Fruit fly (Drosophila melanogaster): ENCODE data around the gene BicD.

The BicD gene

dm6 chr2L:17429788-17430587, 43.0 kb downstream of the BicD start (continued):
- TF ChIP-seq Atf-2 (GFP tag; optimal IDR thresholded peaks at IDR 0.05), result peak; percentile 53
- TF ChIP-seq dm (GFP tag; optimal IDR thresholded peaks at IDR 0.05), result no peak
- TF ChIP-seq CG15011 (GFP tag; optimal IDR thresholded peaks at IDR 0.05), result peak; percentile 92
- peak; percentile 93 for TF ChIP-seq CG6683 (GFP tag; optimal IDR thresholded peaks at IDR 0.05)
- TF ChIP-seq ci (GFP tag; IDR thresholded peaks at IDR 0.05), result peak; percentile 83; the same call in 2 of the 3 replicates
- TF ChIP-seq CG43689 (GFP tag; IDR thresholded peaks at IDR 0.05), result peak; percentile 87
- no peak for TF ChIP-seq bigmax (GFP tag; optimal IDR thresholded peaks at IDR 0.05)
- TF ChIP-seq CG3847 (GFP tag; IDR thresholded peaks at IDR 0.05), result peak; percentile 85
- peak; percentile 7 for TF ChIP-seq ab (GFP tag; optimal IDR thresholded peaks at IDR 0.05)
- no peak; the same call in 1 of the 2 replicates for TF ChIP-seq ham (GFP tag; IDR thresholded peaks at IDR 0.05)
- TF ChIP-seq Dek (tag; optimal IDR thresholded peaks at IDR 0.05), result peak; percentile 95
- TF ChIP-seq Dip3 (GFP tag; optimal IDR thresholded peaks at IDR 0.05), result peak; percentile 72
- no peak for TF ChIP-seq CG8478 (optimal IDR thresholded peaks at IDR 0.05)
- peak; percentile 95 for TF ChIP-seq CG18599 (GFP tag; optimal IDR thresholded peaks at IDR 0.05)
- no peak for TF ChIP-seq Opbp (GFP tag; IDR thresholded peaks at IDR 0.05; ENCODE audit: partially characterized antibody)
- TF ChIP-seq CG2889 (GFP tag; IDR thresholded peaks at IDR 0.05), result peak; percentile 76; the same call in 2 of the 3 replicates
- TF ChIP-seq CG13424 (tag; optimal IDR thresholded peaks at IDR 0.05), result peak; percentile 99
- no peak for TF ChIP-seq lov (optimal IDR thresholded peaks at IDR 0.05)
- TF ChIP-seq lov (GFP tag; IDR thresholded peaks at IDR 0.05), result no peak
- TF ChIP-seq pzg (GFP tag; optimal IDR thresholded peaks at IDR 0.05), result no peak
- no peak for TF ChIP-seq CG33213 (GFP tag; optimal IDR thresholded peaks at IDR 0.05)
- peak; percentile 48 for TF ChIP-seq GATAe (GFP tag; conservative IDR thresholded peaks at IDR 0.05)
- peak; percentile 95 for TF ChIP-seq kah (GFP tag; optimal IDR thresholded peaks at IDR 0.05)
- TF ChIP-seq ara (GFP tag; IDR thresholded peaks at IDR 0.05), result peak; percentile 84; the same call in 1 of the 2 replicates
- peak; percentile 52 to 93 for TF ChIP-seq dpn (GFP tag; optimal IDR thresholded peaks at IDR 0.05)
- TF ChIP-seq CG7556 (GFP tag; optimal IDR thresholded peaks at IDR 0.05), result peak; percentile 98
- TF ChIP-seq zen2 (GFP tag; IDR thresholded peaks at IDR 0.05; ENCODE audit: partially characterized antibody), result no peak
- peak; percentile 98 for TF ChIP-seq CG11695 (GFP tag; IDR thresholded peaks at IDR 0.05)
- peak; percentile 95 for TF ChIP-seq ind (GFP tag; optimal IDR thresholded peaks at IDR 0.05)
- peak; percentile 84 for TF ChIP-seq CG15514 (GFP tag; optimal IDR thresholded peaks at IDR 0.05)
- peak; percentile 39 for TF ChIP-seq Myb (GFP tag; optimal IDR thresholded peaks at IDR 0.05)
- no peak for TF ChIP-seq CG4854 (GFP tag; optimal IDR thresholded peaks at IDR 0.05)
- peak; percentile 99 for TF ChIP-seq fd96Cb (tag; optimal IDR thresholded peaks at IDR 0.05)
- peak; percentile 85 for TF ChIP-seq CG6654 (GFP tag; optimal IDR thresholded peaks at IDR 0.05)
- peak; percentile 93 for TF ChIP-seq nom (GFP tag; optimal IDR thresholded peaks at IDR 0.05)
- peak; percentile 81 for TF ChIP-seq D19A (tag; optimal IDR thresholded peaks at IDR 0.05)
- TF ChIP-seq sqz (GFP tag; optimal IDR thresholded peaks at IDR 0.05), result peak; percentile 96
- peak; percentile 96 for TF ChIP-seq so (GFP tag; IDR thresholded peaks at IDR 0.05)
- no peak for TF ChIP-seq CG42726 (GFP tag; IDR thresholded peaks at IDR 0.05; ENCODE audit: partially characterized antibody)
- peak; percentile 85 for TF ChIP-seq CG12071 (GFP tag; optimal IDR thresholded peaks at IDR 0.05)
- peak; percentile 92 for TF ChIP-seq CG3407 (GFP tag; optimal IDR thresholded peaks at IDR 0.05)
- TF ChIP-seq HLH4C (GFP tag; IDR thresholded peaks at IDR 0.05; ENCODE audit: partially characterized antibody), result no peak
- TF ChIP-seq Rx (GFP tag; IDR thresholded peaks at IDR 0.05), result peak; percentile 72
- peak; percentile 89 for TF ChIP-seq CG2202 (tag; optimal IDR thresholded peaks at IDR 0.05)
- peak; percentile 48 for TF ChIP-seq Hmx (GFP tag; optimal IDR thresholded peaks at IDR 0.05)
- TF ChIP-seq gce (GFP tag; IDR thresholded peaks at IDR 0.05), result peak; percentile 81; the same call in 2 of the 3 replicates
- peak; percentile 99 for TF ChIP-seq phol (tag; optimal IDR thresholded peaks at IDR 0.05)
- TF ChIP-seq Sox100B (GFP tag; optimal IDR thresholded peaks at IDR 0.05), result peak; percentile 99
- TF ChIP-seq stwl (tag; optimal IDR thresholded peaks at IDR 0.05), result peak; percentile 19

Measured in whole organism, embryonic.